Worm (Caenorhabditis elegans): ENCODE measurements around the gene lipl-1.

DNA sequence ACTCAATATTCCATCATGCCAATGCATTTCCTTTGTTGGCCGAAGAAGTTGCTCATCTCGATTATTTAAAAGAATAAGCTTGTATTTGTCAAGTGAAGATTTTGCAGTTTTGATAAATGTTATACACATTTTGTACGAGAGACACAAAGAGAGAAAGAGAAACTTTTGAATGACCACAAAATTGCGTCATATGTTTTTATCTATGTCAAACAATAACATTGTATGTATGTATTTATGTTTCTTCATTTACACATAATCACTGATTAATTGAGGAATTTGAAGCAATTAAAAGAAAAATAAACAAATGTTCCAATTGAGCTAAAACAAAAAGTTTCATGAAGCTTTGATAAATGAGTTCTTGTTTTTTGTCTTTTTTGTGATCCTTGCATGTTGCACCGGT is 43.4 kb downstream of the lipl-1 start, which contains the start of gene hrg-9:
- TF ChIP-seq xbp-1 (tag; optimal IDR thresholded peaks at IDR 0.05) (no peak), nhr-237 (tag; optimal IDR thresholded peaks at IDR 0.05) (no peak), nhr-77 (tag; optimal IDR thresholded peaks at IDR 0.05) (no peak), snpc-4 (tag; optimal IDR thresholded peaks at IDR 0.05) (no peak), ama-1 (optimal IDR thresholded peaks at IDR 0.05) (no peak), nhr-76 (tag; optimal IDR thresholded peaks at IDR 0.05) (no peak), unc-62 (GFP tag; optimal IDR thresholded peaks at IDR 0.05) (no peak), rnt-1 (tag; optimal IDR thresholded peaks at IDR 0.05) (no peak), jun-1 (tag; optimal IDR thresholded peaks at IDR 0.05) (no peak), lin-15B (tag; optimal IDR thresholded peaks at IDR 0.05) (no peak), unc-86 (tag; optimal IDR thresholded peaks at IDR 0.05) (no peak), elt-3 (tag; optimal IDR thresholded peaks at IDR 0.05) (no peak), aly-2 (tag; optimal IDR thresholded peaks at IDR 0.05) (no peak)

Data from whole organism, L1 larva.